Fruit fly (Drosophila melanogaster) whole organism, embryonic: ENCODE results near the gene CG18622.

Experiments used
- CG1024 ChIP-seq: fragments of 200-800 bp; sonication (Bioruptor generic); IDR thresholded peaks from 2 replicates; pipeline ENCODE4 v1.3.6; 2022; ENCODE audit warnings: missing biosample characterization, missing genetic modification characterization
- CG10431 ChIP-seq: fragments of 200-800 bp; sonication (Bioruptor generic); optimal IDR thresholded peaks from 3 replicates; lab custom pipeline; 2018; ENCODE audit warnings: missing biosample characterization, mild to moderate bottlenecking, missing genetic modification characterization
- CG11093 ChIP-seq: fragments of 200-800 bp; sonication (Bioruptor generic); IDR thresholded peaks from 3 replicates; pipeline ENCODE4 v1.3.6; 2022; ENCODE audit warnings: missing biosample characterization, missing genetic modification characterization
- CG11504 ChIP-seq: fragments of 200-800 bp; sonication (Bioruptor generic); optimal IDR thresholded peaks from 3 replicates; lab custom pipeline; 2019; ENCODE audit warnings: missing biosample characterization, mild to moderate bottlenecking, missing genetic modification characterization, moderate library complexity
- CG12104 ChIP-seq: fragments of 200-800 bp; sonication (Bioruptor generic); optimal IDR thresholded peaks from 3 replicates; lab custom pipeline; 2016; ENCODE audit warnings: missing biosample characterization, missing genetic modification characterization
- CG12236 ChIP-seq: fragments of 200-800 bp; sonication (Bioruptor generic); optimal IDR thresholded peaks from 2 replicates; lab custom pipeline; 2016; ENCODE audit warnings: missing biosample characterization, missing genetic modification characterization
- CG14710 ChIP-seq: fragments of 200-800 bp; sonication (Bioruptor generic); optimal IDR thresholded peaks from 3 replicates; lab custom pipeline; 2019; ENCODE audit warnings: missing biosample characterization, mild to moderate bottlenecking, missing genetic modification characterization, moderate library complexity
- CG1602 ChIP-seq: fragments of 200-800 bp; sonication (Bioruptor generic); optimal IDR thresholded peaks from 3 replicates; lab custom pipeline; 2016; ENCODE audit warnings: missing biosample characterization, missing genetic modification characterization
- CG16815 ChIP-seq: fragments of 200-800 bp; sonication (Bioruptor generic); optimal IDR thresholded peaks from 3 replicates; lab custom pipeline; 2017; ENCODE audit warnings: missing biosample characterization, mild to moderate bottlenecking, missing genetic modification characterization
- CG17612 ChIP-seq: fragments of 200-800 bp; sonication (Bioruptor generic); IDR thresholded peaks from 2 replicates; pipeline ENCODE4 v1.3.6; 2022; ENCODE audit warnings: missing biosample characterization, missing genetic modification characterization
- CG18011 ChIP-seq: fragments of 200-800 bp; sonication (Bioruptor generic); optimal IDR thresholded peaks from 2 replicates; lab custom pipeline; 2017; ENCODE audit warnings: missing biosample characterization, missing genetic modification characterization, mild to moderate bottlenecking, moderate library complexity, missing genotype
- CG18599 ChIP-seq: fragments of 200-800 bp; sonication (Bioruptor generic); optimal IDR thresholded peaks from 3 replicates; lab custom pipeline; 2017; ENCODE audit warnings: missing biosample characterization, missing genetic modification characterization, mild to moderate bottlenecking, moderate library complexity, missing genetic modification reagents
- CG2116 ChIP-seq: fragments of 200-800 bp; sonication (Bioruptor generic); optimal IDR thresholded peaks from 3 replicates; lab custom pipeline; 2018; ENCODE audit warnings: missing biosample characterization, mild to moderate bottlenecking, missing genetic modification characterization
- CG2199 ChIP-seq: fragments of 200-800 bp; sonication (Bioruptor generic); IDR thresholded peaks from 3 replicates; pipeline ENCODE4 v1.3.6; 2022; ENCODE audit warnings: missing biosample characterization, missing genetic modification characterization
- CG2678 ChIP-seq: fragments of 200-800 bp; sonication (Bioruptor generic); optimal IDR thresholded peaks from 3 replicates; lab custom pipeline; 2019; ENCODE audit warnings: missing biosample characterization, mild to moderate bottlenecking, missing genetic modification characterization, moderate library complexity
- CG30403 ChIP-seq: fragments of 200-800 bp; sonication (Bioruptor generic); optimal IDR thresholded peaks from 3 replicates; lab custom pipeline; 2016; ENCODE audit warnings: missing biosample characterization, missing genetic modification characterization
- CG3065 ChIP-seq: fragments of 200-800 bp; sonication (Bioruptor generic); optimal IDR thresholded peaks from 2 replicates; lab custom pipeline; 2016; ENCODE audit warnings: missing biosample characterization, missing genetic modification characterization
- CG33213 ChIP-seq: fragments of 200-800 bp; sonication (Bioruptor generic); optimal IDR thresholded peaks from 3 replicates; lab custom pipeline; 2016; ENCODE audit warnings: missing biosample characterization, missing genetic modification characterization
- CG3407 ChIP-seq: fragments of 200-800 bp; sonication (Bioruptor generic); optimal IDR thresholded peaks from 2 replicates; lab custom pipeline; 2018; ENCODE audit warnings: missing biosample characterization, mild to moderate bottlenecking, missing genetic modification characterization
- CG8478 ChIP-seq: fragments of >200 bp; optimal IDR thresholded peaks from 2 replicates; lab custom pipeline; 2018
- CrebB ChIP-seq: fragments of 200-800 bp; sonication (Bioruptor generic); optimal IDR thresholded peaks from 3 replicates; lab custom pipeline; 2018; ENCODE audit warnings: missing biosample characterization, mild to moderate bottlenecking, missing genetic modification characterization
- E2f2 ChIP-seq: fragments of 200-800 bp; sonication (Bioruptor generic); IDR thresholded peaks from 2 replicates; pipeline ENCODE4 v1.3.6; 2022; ENCODE audit warnings: missing biosample characterization, missing genetic modification characterization
- Ets65A ChIP-seq: fragments of 200-800 bp; sonication (Bioruptor generic); peaks from one replicate; lab custom pipeline; 2016; ENCODE audit warnings: missing biosample characterization, missing genetic modification characterization
- Fer1 ChIP-seq: fragments of 200-800 bp; sonication (Bioruptor generic); optimal IDR thresholded peaks from 2 replicates; lab custom pipeline; 2017; ENCODE audit warnings: missing biosample characterization, mild to moderate bottlenecking, missing genetic modification characterization
- H15 ChIP-seq: fragments of 200-800 bp; sonication (Bioruptor generic); IDR thresholded peaks from 3 replicates; pipeline ENCODE4 v1.3.6; 2022; ENCODE audit warnings: missing biosample characterization, missing genetic modification characterization
- Hsf ChIP-seq: fragments of 200-800 bp; sonication (Bioruptor generic); optimal IDR thresholded peaks from 3 replicates; lab custom pipeline; 2016; ENCODE audit warnings: missing biosample characterization, missing genetic modification characterization
- Mad ChIP-seq: fragments of 200-800 bp; sonication (Bioruptor generic); optimal IDR thresholded peaks from 2 replicates; lab custom pipeline; 2016; ENCODE audit warnings: missing biosample characterization, missing genetic modification characterization
- Mrtf ChIP-seq: fragments of 200-800 bp; sonication (Bioruptor generic); IDR thresholded peaks from 3 replicates; pipeline ENCODE4 v1.3.6; 2022; ENCODE audit warnings: missing biosample characterization, missing genetic modification characterization
- Nf-YB ChIP-seq: fragments of 200-800 bp; sonication (Bioruptor generic); optimal IDR thresholded peaks from 3 replicates; lab custom pipeline; 2019; ENCODE audit warnings: missing biosample characterization, mild to moderate bottlenecking, missing genetic modification characterization, moderate library complexity
- Nf-YC ChIP-seq: fragments of 200-800 bp; optimal IDR thresholded peaks from 3 replicates; lab custom pipeline; 2019; ENCODE audit warnings: missing biosample characterization, mild to moderate bottlenecking, missing genetic modification characterization, moderate library complexity
- Sin3A ChIP-seq: fragments of >200 bp; optimal IDR thresholded peaks from 2 replicates; lab custom pipeline; 2018
- Spps ChIP-seq: fragments of 200-800 bp; sonication (Bioruptor generic); optimal IDR thresholded peaks from 2 replicates; lab custom pipeline; 2018; ENCODE audit warnings: missing biosample characterization, mild to moderate bottlenecking, missing genetic modification characterization
- ato ChIP-seq: fragments of 200-800 bp; sonication (Bioruptor generic); IDR thresholded peaks from 2 replicates; pipeline ENCODE4 v1.3.6; 2022; ENCODE audit warnings: missing biosample characterization, missing genetic modification characterization; ENCODE audit not compliant: partially characterized antibody
- caup ChIP-seq: fragments of 200-800 bp; sonication (Bioruptor generic); optimal IDR thresholded peaks from 3 replicates; lab custom pipeline; 2017; ENCODE audit warnings: missing biosample characterization, mild to moderate bottlenecking, missing genetic modification characterization, moderate library complexity; ENCODE audit not compliant: severe bottlenecking
- disco-r ChIP-seq: fragments of 200-800 bp; sonication (Bioruptor generic); optimal IDR thresholded peaks from 2 replicates; lab custom pipeline; 2016; ENCODE audit warnings: missing biosample characterization, missing genetic modification characterization
- dmrt99B ChIP-seq: fragments of 200-800 bp; sonication (Bioruptor generic); optimal IDR thresholded peaks from 2 replicates; lab custom pipeline; 2018; ENCODE audit warnings: missing biosample characterization, mild to moderate bottlenecking, missing genetic modification characterization, moderate library complexity
- ewg ChIP-seq: fragments of 200-800 bp; sonication (Bioruptor generic); optimal IDR thresholded peaks from 3 replicates; lab custom pipeline; 2017; ENCODE audit warnings: mild to moderate bottlenecking, missing biosample characterization, missing genetic modification reagents, missing genetic modification characterization
- exex ChIP-seq: fragments of 200-800 bp; sonication (Bioruptor generic); optimal IDR thresholded peaks from 4 replicates; lab custom pipeline; 2018; ENCODE audit warnings: missing biosample characterization, mild to moderate bottlenecking, missing genetic modification characterization, moderate library complexity
- gcm2 ChIP-seq: fragments of 200-800 bp; sonication (Bioruptor generic); optimal IDR thresholded peaks from 2 replicates; lab custom pipeline; 2016; ENCODE audit warnings: missing biosample characterization, missing genetic modification characterization
- grn ChIP-seq: fragments of 200-800 bp; sonication (Bioruptor generic); optimal IDR thresholded peaks from 3 replicates; lab custom pipeline; 2017; ENCODE audit warnings: missing biosample characterization, missing genetic modification characterization
- kni ChIP-seq: fragments of 200-800 bp; sonication (Bioruptor generic); optimal IDR thresholded peaks from 3 replicates; lab custom pipeline; 2017; ENCODE audit warnings: mild to moderate bottlenecking, missing biosample characterization, missing genetic modification reagents, missing genetic modification characterization
- pb ChIP-seq: fragments of 200-800 bp; sonication (Bioruptor generic); optimal IDR thresholded peaks from 3 replicates; lab custom pipeline; 2016; ENCODE audit warnings: missing biosample characterization, missing genetic modification characterization
- seq ChIP-seq: fragments of 200-800 bp; sonication (Bioruptor generic); IDR thresholded peaks from 2 replicates; pipeline ENCODE4 v1.3.6; 2022; ENCODE audit warnings: missing biosample characterization, missing genetic modification characterization
- sob ChIP-seq: fragments of 200-800 bp; sonication (Bioruptor generic); IDR thresholded peaks from 2 replicates; pipeline ENCODE4 v1.3.6; 2022; ENCODE audit warnings: missing biosample characterization, missing genetic modification characterization
- tll ChIP-seq, 2 experiments: fragments of 200-800 bp in 1 of 2; fragments of >200 bp in 1 of 2; sonication (Bioruptor generic) in 1 of 2; optimal IDR thresholded peaks; 2 replicates each; lab custom pipeline; 2017 to 2019; ENCODE audit warnings: missing biosample characterization in 2 of 2, missing genetic modification characterization in 2 of 2, mild to moderate bottlenecking in 1 of 2, moderate library complexity in 1 of 2
- trh ChIP-seq: fragments of 200-800 bp; sonication (Bioruptor generic); optimal IDR thresholded peaks from 2 replicates; lab custom pipeline; 2016; ENCODE audit warnings: missing biosample characterization, missing genetic modification characterization
- unc-4 ChIP-seq: fragments of 200-800 bp; sonication (Bioruptor generic); IDR thresholded peaks from 2 replicates; pipeline ENCODE4 v1.3.6; 2022; ENCODE audit warnings: missing biosample characterization, missing genetic modification characterization; ENCODE audit not compliant: partially characterized antibody
- zen2 ChIP-seq: fragments of 200-800 bp; sonication (Bioruptor generic); IDR thresholded peaks from 3 replicates; pipeline ENCODE4 v1.3.6; 2022; ENCODE audit warnings: missing biosample characterization, missing genetic modification characterization; ENCODE audit not compliant: partially characterized antibody

CG18622 gene

DNA sequence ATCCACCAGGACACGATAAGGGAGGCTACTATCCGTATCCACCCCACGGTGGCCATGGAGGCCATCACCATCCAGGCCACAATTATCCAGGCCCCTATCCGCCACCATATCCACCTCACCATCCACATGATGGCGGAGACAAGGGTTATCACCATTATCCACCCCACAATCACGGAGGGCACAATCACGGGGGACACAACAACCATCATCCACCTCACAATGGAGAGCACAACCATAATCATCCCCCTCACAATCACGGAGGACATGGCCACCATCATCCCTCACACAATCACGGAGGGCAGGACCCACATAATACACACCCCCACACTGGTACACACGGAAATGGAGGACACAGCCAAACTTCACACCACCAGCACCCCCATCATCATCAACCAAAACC lies 42.3 kb upstream of the CG18622 start:
- TF ChIP-seq Nf-YB (GFP tag; lab: Kevin White, UChicago), result peak; percentile 83
- TF ChIP-seq CG16815 (GFP tag; lab: Kevin White, UChicago), result no peak
- TF ChIP-seq sob (GFP tag; lab: Robert Waterston, UW), result no peak
- TF ChIP-seq seq (GFP tag; lab: Robert Waterston, UW), result peak; percentile 97
- TF ChIP-seq CG12104 (GFP tag; lab: Kevin White, UChicago), result no peak
- no peak for TF ChIP-seq CG1602 (GFP tag; lab: Kevin White, UChicago)
- TF ChIP-seq zen2, result 0 out of 3 replicates have a peak, but pooled peaks have one; percentile 23
- TF ChIP-seq unc-4, result no peak
- no peak for TF ChIP-seq H15
- peak; percentile 86 for TF ChIP-seq Nf-YC (tag; lab: Kevin White, UChicago)
- no peak for TF ChIP-seq CG11504 (tag; lab: Kevin White, UChicago)
- peak; percentile 24; the same call in 1 of the 3 replicates for TF ChIP-seq Mrtf
- peak; percentile 14 for TF ChIP-seq ewg (GFP tag; lab: Kevin White, UChicago)
- TF ChIP-seq CG11093 (GFP tag; lab: Robert Waterston, UW), result no peak
- peak; percentile 46 for TF ChIP-seq grn
- TF ChIP-seq Ets65A (GFP tag; lab: Kevin White, UChicago), result peak; percentile 22

DNA sequence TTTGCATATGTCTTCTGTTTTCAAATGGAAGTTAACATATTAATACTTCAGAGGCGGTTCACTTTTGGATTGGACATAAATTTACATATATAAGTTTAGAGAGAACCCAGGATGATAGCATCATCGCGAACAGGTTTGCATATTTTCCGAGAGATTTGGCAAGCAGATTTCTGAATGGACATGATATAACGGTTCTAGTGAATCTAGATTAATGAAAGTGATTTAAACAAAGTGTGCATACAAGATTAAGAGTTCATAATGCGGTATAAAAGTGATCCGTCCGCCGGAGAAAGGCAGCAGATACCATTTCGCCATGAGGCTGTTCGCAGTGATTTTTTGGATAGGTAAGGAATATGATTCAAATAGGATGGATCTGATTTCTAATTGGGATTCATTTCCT lies 40.9 kb upstream of the CG18622 start, which contains the start of gene CG5225:
Gene CG5225, plus strand, starts transcription at position 301 of the 400 bp plus-strand sequence.
- TF ChIP-seq Mad, result no peak

- TF ChIP-seq unc-4 (0 out of 2 replicates have a peak, but pooled peaks have one; percentile 29), CG30403 (peak; percentile 42), Fer1 (GFP tag; lab: Kevin White, UChicago) (no peak), disco-r (GFP tag; lab: Kevin White, UChicago) (no peak), CG14710 (tag; lab: Kevin White, UChicago) (peak; percentile 79), CG18599 (GFP tag; lab: Kevin White, UChicago) (peak; percentile 71), Spps (tag; lab: Kevin White, UChicago) (peak; percentile 67), Sin3A (lab: Kevin White, UChicago) (no peak), CG18011 (GFP tag; lab: Kevin White, UChicago) (no peak), trh (GFP tag; lab: Kevin White, UChicago) (peak; percentile 3), dmrt99B (tag; lab: Kevin White, UChicago) (no peak), CG33213 (peak; percentile 70), gcm2 (GFP tag; lab: Kevin White, UChicago) (peak; percentile 41), CG2678 (tag; lab: Kevin White, UChicago) (no peak), CG12236 (GFP tag; lab: Kevin White, UChicago) (no peak), caup (GFP tag; lab: Kevin White, UChicago) (peak; percentile 89), CG11504 (tag; lab: Kevin White, UChicago) (no peak), Hsf (GFP tag; lab: Kevin White, UChicago) (peak; percentile 32), tll (GFP tag; optimal IDR thresholded peaks at IDR 0.05; lab: Kevin White, UChicago) (no peak), CG17612 (GFP tag; lab: Robert Waterston, UW) (no peak), CG2116 (GFP tag; lab: Kevin White, UChicago) (peak; percentile 80), CG10431 (GFP tag; lab: Kevin White, UChicago) (no peak), CG1024 (GFP tag; lab: Robert Waterston, UW) (peak; percentile 43), ato (GFP tag; lab: Robert Waterston, UW) (peak; percentile 26; the same call in 1 of the 2 replicates), Nf-YC (tag; lab: Kevin White, UChicago) (no peak), CrebB (tag; lab: Kevin White, UChicago) (peak; percentile 86), CG3407 (GFP tag; lab: Kevin White, UChicago) (peak; percentile 72), pb (GFP tag; lab: Kevin White, UChicago) (peak; percentile 11), exex (tag; lab: Kevin White, UChicago) (no peak), E2f2 (GFP tag; lab: Robert Waterston, UW) (peak; percentile 68), CG2199 (GFP tag; lab: Robert Waterston, UW) (no peak), CG8478 (no peak), sob (GFP tag; lab: Robert Waterston, UW) (peak; percentile 60; the same call in 1 of the 2 replicates), CG3065 (GFP tag; lab: Kevin White, UChicago) (no peak), kni (GFP tag; lab: Kevin White, UChicago) (peak; percentile 50)
Observed at dm6 chr3R:17020956-17021355, 33.4 kb upstream of the CG18622 start, which contains the start of gene Adsl. TSS of gene Adsl (minus strand) at chr3R:17021120.
